Worm (Caenorhabditis elegans): ENCODE measurements around the gene cyp-33D3.

The cyp-33D3 gene

ce11 chrV:18806409-18806808 lies 30.6 kb downstream of the cyp-33D3 start, which contains the start of gene sri-10:
TSS of gene sri-10 (minus strand) at chrV:18806509.
- TF ChIP-seq fkh-6 (tag; optimal IDR thresholded peaks at IDR 0.05) (no peak), C08G9.2 (tag; optimal IDR thresholded peaks at IDR 0.05) (no peak), fkh-10 (GFP tag; optimal IDR thresholded peaks at IDR 0.05) (no peak)

- TF ChIP-seq tbx-2 (tag; optimal IDR thresholded peaks at IDR 0.05) = no peak
- no peak for TF ChIP-seq dve-1 (tag; optimal IDR thresholded peaks at IDR 0.05)
Measured at ce11 chrV:18803260-18803659, 33.8 kb downstream of the cyp-33D3 start, which contains the start of gene C54E10.10. TSS of gene C54E10.10 (minus strand) at chrV:18803360.

- no peak for TF ChIP-seq ceh-48 (tag; optimal IDR thresholded peaks at IDR 0.05)
- TF ChIP-seq C38D4.7 (GFP tag; optimal IDR thresholded peaks at IDR 0.05) = no peak
- TF ChIP-seq sox-4 (tag; optimal IDR thresholded peaks at IDR 0.05) = no peak
- TF ChIP-seq fkh-6 (tag; optimal IDR thresholded peaks at IDR 0.05) = no peak
- no peak for TF ChIP-seq odd-2 (tag; optimal IDR thresholded peaks at IDR 0.05)
- no peak for TF ChIP-seq rnt-1 (tag; optimal IDR thresholded peaks at IDR 0.05)
- TF ChIP-seq hlh-6 (tag; optimal IDR thresholded peaks at IDR 0.05) = no peak
- TF ChIP-seq ceh-6 (GFP tag; optimal IDR thresholded peaks at IDR 0.05) = no peak
- TF ChIP-seq lim-6 (tag; optimal IDR thresholded peaks at IDR 0.05) = no peak
- no peak for TF ChIP-seq ets-4 (tag; optimal IDR thresholded peaks at IDR 0.05)
- TF ChIP-seq ama-1 (optimal IDR thresholded peaks at IDR 0.05) = no peak
- TF ChIP-seq nhr-11 (tag; optimal IDR thresholded peaks at IDR 0.05) = no peak
- no peak for TF ChIP-seq ceh-31 (tag; optimal IDR thresholded peaks at IDR 0.05)
Measured at ce11 chrV:18802077-18802476, 34.9 kb downstream of the cyp-33D3 start, which contains the start of gene C54E10.11. TSS of gene C54E10.11 (minus strand) at chrV:18802177.

ce11 chrV:18800811-18801210 lies 36.2 kb downstream of the cyp-33D3 start, which contains the start of gene nhr-170:
TSS of gene nhr-170 (minus strand) at chrV:18800826.
- TF ChIP-seq F13H6.1 (tag; optimal IDR thresholded peaks at IDR 0.05) (no peak), C38D4.7 (GFP tag; optimal IDR thresholded peaks at IDR 0.05) (no peak), ceh-18 (tag; optimal IDR thresholded peaks at IDR 0.05) (no peak), unc-55 (GFP tag; optimal IDR thresholded peaks at IDR 0.05) (no peak), ceh-22 (tag; optimal IDR thresholded peaks at IDR 0.05) (no peak), syd-9 (tag; optimal IDR thresholded peaks at IDR 0.05) (no peak), pag-3 (tag; optimal IDR thresholded peaks at IDR 0.05; ENCODE audit: borderline replicate concordance) (no peak), dmd-4 (tag; optimal IDR thresholded peaks at IDR 0.05; ENCODE audit: borderline replicate concordance) (no peak), pax-1 (tag; optimal IDR thresholded peaks at IDR 0.05) (no peak), ceh-34 (tag; optimal IDR thresholded peaks at IDR 0.05) (no peak), fkh-10 (GFP tag; optimal IDR thresholded peaks at IDR 0.05) (no peak), hlh-15 (tag; optimal IDR thresholded peaks at IDR 0.05) (no peak), fkh-6 (tag; optimal IDR thresholded peaks at IDR 0.05) (no peak), ceh-2 (tag; optimal IDR thresholded peaks at IDR 0.05) (no peak), mec-3 (tag; optimal IDR thresholded peaks at IDR 0.05; ENCODE audit: borderline replicate concordance) (no peak)

ce11 chrV:18790658-18791057 lies 46.4 kb downstream of the cyp-33D3 start, which contains the start of gene nhr-231:
TSS of gene nhr-231 (plus strand) at chrV:18790958.
- no peak for TF ChIP-seq elt-2 (tag; optimal IDR thresholded peaks at IDR 0.05)
- TF ChIP-seq ceh-45 (GFP tag; IDR thresholded peaks at IDR 0.05) = no peak
- TF ChIP-seq ceh-30 (tag; optimal IDR thresholded peaks at IDR 0.05) = no peak
- no peak for TF ChIP-seq ceh-9 (tag; optimal IDR thresholded peaks at IDR 0.05)
- no peak for TF ChIP-seq npax-4 (tag; optimal IDR thresholded peaks at IDR 0.05)
- no peak for TF ChIP-seq fax-1 (tag; optimal IDR thresholded peaks at IDR 0.05)
- no peak for TF ChIP-seq lim-6 (tag; optimal IDR thresholded peaks at IDR 0.05)
- no peak for TF ChIP-seq hlh-6 (tag; optimal IDR thresholded peaks at IDR 0.05)
- no peak for TF ChIP-seq pros-1 (tag; optimal IDR thresholded peaks at IDR 0.05)
- TF ChIP-seq madf-2 (tag; optimal IDR thresholded peaks at IDR 0.05) = no peak
- no peak for TF ChIP-seq ama-1 (optimal IDR thresholded peaks at IDR 0.05)
- no peak for TF ChIP-seq T23F11.4 (GFP tag; optimal IDR thresholded peaks at IDR 0.05)
- no peak for TF ChIP-seq syd-9 (tag; optimal IDR thresholded peaks at IDR 0.05)
